Fruit fly (Drosophila melanogaster) whole organism, embryonic: Measurements from ENCODE around the gene CG43120.

Experiments used
- Blimp-1 ChIP-seq: fragments of 200-800 bp; sonication (Bioruptor generic); optimal IDR thresholded peaks from 3 replicates; lab custom pipeline; 2018; ENCODE audit warnings: missing biosample characterization, missing genetic modification characterization, mild to moderate bottlenecking, moderate library complexity, missing genetic modification reagents
- CG10147 ChIP-seq: fragments of 200-800 bp; sonication (Bioruptor generic); optimal IDR thresholded peaks from 2 replicates; lab custom pipeline; 2019; ENCODE audit warnings: missing biosample characterization, mild to moderate bottlenecking, missing genetic modification characterization, moderate library complexity
- CG10959 ChIP-seq: fragments of 200-800 bp; sonication (Bioruptor generic); IDR thresholded peaks from 2 replicates; pipeline ENCODE4 v1.3.6; 2022; ENCODE audit warnings: missing biosample characterization, missing genetic modification characterization
- CG12071 ChIP-seq: fragments of 200-800 bp; sonication (Bioruptor generic); optimal IDR thresholded peaks from 3 replicates; lab custom pipeline; 2018; ENCODE audit warnings: missing biosample characterization, mild to moderate bottlenecking, missing genetic modification characterization
- CG12769 ChIP-seq: fragments of 200-800 bp; sonication (Bioruptor generic); optimal IDR thresholded peaks from 2 replicates; lab custom pipeline; 2019; ENCODE audit warnings: missing biosample characterization, mild to moderate bottlenecking, missing genetic modification characterization, moderate library complexity
- CG13123 ChIP-seq: fragments of 200-800 bp; sonication (Bioruptor generic); optimal IDR thresholded peaks from 2 replicates; lab custom pipeline; 2016; ENCODE audit warnings: missing biosample characterization, missing genetic modification characterization
- CG13775 ChIP-seq: fragments of 200-800 bp; sonication (Bioruptor generic); optimal IDR thresholded peaks from 3 replicates; lab custom pipeline; 2017; ENCODE audit warnings: missing biosample characterization, mild to moderate bottlenecking, missing genetic modification characterization
- CG13894 ChIP-seq: fragments of 200-800 bp; sonication (Bioruptor generic); optimal IDR thresholded peaks from 3 replicates; lab custom pipeline; 2018; ENCODE audit warnings: missing biosample characterization, mild to moderate bottlenecking, missing genetic modification characterization, moderate library complexity
- CG18011 ChIP-seq: fragments of 200-800 bp; sonication (Bioruptor generic); optimal IDR thresholded peaks from 2 replicates; lab custom pipeline; 2017; ENCODE audit warnings: missing biosample characterization, missing genetic modification characterization, mild to moderate bottlenecking, moderate library complexity, missing genotype
- CG2712 ChIP-seq: fragments of 200-800 bp; optimal IDR thresholded peaks from 3 replicates; lab custom pipeline; 2019; ENCODE audit warnings: missing biosample characterization, mild to moderate bottlenecking, missing genetic modification characterization, moderate library complexity
- CG31365 ChIP-seq: fragments of 200-800 bp; sonication (Bioruptor generic); optimal IDR thresholded peaks from 2 replicates; lab custom pipeline; 2018; ENCODE audit warnings: missing biosample characterization, mild to moderate bottlenecking, missing genetic modification characterization
- CG3407 ChIP-seq: fragments of 200-800 bp; sonication (Bioruptor generic); optimal IDR thresholded peaks from 2 replicates; lab custom pipeline; 2018; ENCODE audit warnings: missing biosample characterization, mild to moderate bottlenecking, missing genetic modification characterization
- CG4617 ChIP-seq: fragments of 200-800 bp; sonication (Bioruptor generic); optimal IDR thresholded peaks from 3 replicates; lab custom pipeline; 2016; ENCODE audit warnings: missing biosample characterization, missing genetic modification characterization, borderline replicate concordance
- CG5953 ChIP-seq: fragments of 200-800 bp; sonication (Bioruptor generic); IDR thresholded peaks from 2 replicates; pipeline ENCODE4 v1.3.6; 2022; ENCODE audit warnings: missing biosample characterization, missing genetic modification characterization
- CG6791 ChIP-seq: fragments of 200-800 bp; sonication (Bioruptor generic); IDR thresholded peaks from 3 replicates; pipeline ENCODE4 v1.3.6; 2022; ENCODE audit warnings: missing biosample characterization, missing genetic modification characterization; ENCODE audit not compliant: partially characterized antibody
- CG7786 ChIP-seq: fragments of 200-800 bp; sonication (Bioruptor generic); optimal IDR thresholded peaks from 2 replicates; lab custom pipeline; 2016; ENCODE audit warnings: missing biosample characterization, missing genetic modification characterization
- CG8944 ChIP-seq: fragments of 200-800 bp; sonication (Bioruptor generic); optimal IDR thresholded peaks from 3 replicates; lab custom pipeline; 2016; ENCODE audit warnings: missing biosample characterization, missing genetic modification characterization
- CG9215 ChIP-seq: fragments of 200-800 bp; sonication (Bioruptor generic); IDR thresholded peaks from 2 replicates; pipeline ENCODE4 v1.3.6; 2022; ENCODE audit warnings: missing biosample characterization, missing genetic modification characterization
- CTCF ChIP-seq: fragments of 200-800 bp; sonication (Bioruptor generic); optimal IDR thresholded peaks from 2 replicates; lab custom pipeline; 2017; ENCODE audit warnings: missing biosample characterization, mild to moderate bottlenecking, missing genetic modification characterization, moderate library complexity
- E2f1 ChIP-seq: fragments of 200-800 bp; sonication (Bioruptor generic); IDR thresholded peaks from 2 replicates; pipeline ENCODE4 v1.3.6; 2022; ENCODE audit warnings: missing biosample characterization, missing genetic modification characterization
- Ets65A ChIP-seq: fragments of 200-800 bp; sonication (Bioruptor generic); peaks from one replicate; lab custom pipeline; 2016; ENCODE audit warnings: missing biosample characterization, missing genetic modification characterization
- Gsc ChIP-seq: fragments of 200-800 bp; sonication (Bioruptor generic); IDR thresholded peaks from 2 replicates; pipeline ENCODE4 v1.3.6; 2022; ENCODE audit warnings: missing biosample characterization, missing genetic modification characterization
- HHEX ChIP-seq: fragments of 200-800 bp; sonication (Bioruptor generic); optimal IDR thresholded peaks from 3 replicates; lab custom pipeline; 2017; ENCODE audit warnings: missing biosample characterization, mild to moderate bottlenecking, missing genetic modification characterization, missing genetic modification reagents
- Hand ChIP-seq: fragments of 200-800 bp; sonication (Bioruptor generic); optimal IDR thresholded peaks from 2 replicates; lab custom pipeline; 2017; ENCODE audit warnings: mild to moderate bottlenecking, missing biosample characterization, missing genetic modification reagents, missing genetic modification characterization
- Lhr ChIP-seq: fragments of 200-800 bp; sonication (Bioruptor generic); optimal IDR thresholded peaks from 3 replicates; lab custom pipeline; 2017; ENCODE audit warnings: mild to moderate bottlenecking, missing biosample characterization, missing genetic modification reagents, missing genetic modification characterization
- Med ChIP-seq: fragments of 200-800 bp; sonication (Bioruptor generic); peaks from one replicate; lab custom pipeline; 2016; ENCODE audit warnings: missing biosample characterization, missing genetic modification characterization, mild to moderate bottlenecking, inconsistent platforms, moderate library complexity
- Myb ChIP-seq: fragments of 200-800 bp; sonication (Bioruptor generic); optimal IDR thresholded peaks from 2 replicates; lab custom pipeline; 2016; ENCODE audit warnings: missing biosample characterization, missing genetic modification characterization
- Opbp ChIP-seq: fragments of 200-800 bp; sonication (Bioruptor generic); IDR thresholded peaks from 3 replicates; pipeline ENCODE4 v1.3.6; 2022; ENCODE audit warnings: missing biosample characterization, missing genetic modification characterization; ENCODE audit not compliant: partially characterized antibody
- PHDP ChIP-seq: fragments of 200-800 bp; sonication (Bioruptor generic); optimal IDR thresholded peaks from 3 replicates; lab custom pipeline; 2018; ENCODE audit warnings: missing biosample characterization, mild to moderate bottlenecking, missing genetic modification characterization, moderate library complexity
- Sox100B ChIP-seq: fragments of 200-800 bp; sonication (Bioruptor generic); optimal IDR thresholded peaks from 3 replicates; lab custom pipeline; 2018; ENCODE audit warnings: missing biosample characterization, mild to moderate bottlenecking, missing genetic modification characterization
- ab ChIP-seq: fragments of 200-800 bp; sonication (Bioruptor generic); optimal IDR thresholded peaks from 2 replicates; lab custom pipeline; 2016; ENCODE audit warnings: missing biosample characterization, missing genetic modification characterization
- al ChIP-seq: fragments of 200-800 bp; sonication (Bioruptor generic); IDR thresholded peaks from 2 replicates; pipeline ENCODE4 v1.3.6; 2022; ENCODE audit warnings: missing biosample characterization, missing genetic modification characterization
- ewg ChIP-seq: fragments of 200-800 bp; sonication (Bioruptor generic); optimal IDR thresholded peaks from 3 replicates; lab custom pipeline; 2017; ENCODE audit warnings: mild to moderate bottlenecking, missing biosample characterization, missing genetic modification reagents, missing genetic modification characterization
- eyg ChIP-seq: fragments of 200-800 bp; sonication (Bioruptor generic); optimal IDR thresholded peaks from 3 replicates; lab custom pipeline; 2016; ENCODE audit warnings: missing biosample characterization, missing genetic modification characterization
- fd64A ChIP-seq: fragments of 200-800 bp; sonication (Bioruptor generic); optimal IDR thresholded peaks from 3 replicates; lab custom pipeline; 2018; ENCODE audit warnings: missing biosample characterization, mild to moderate bottlenecking, missing genetic modification characterization
- fru ChIP-seq: fragments of >200 bp; optimal IDR thresholded peaks from 2 replicates; lab custom pipeline; 2017
- fu2 ChIP-seq: fragments of 200-800 bp; sonication (Bioruptor generic); optimal IDR thresholded peaks from 2 replicates; lab custom pipeline; 2016; ENCODE audit warnings: missing biosample characterization, missing genetic modification characterization
- gcm ChIP-seq: fragments of 200-800 bp; sonication (Bioruptor generic); optimal IDR thresholded peaks from 2 replicates; lab custom pipeline; 2019; ENCODE audit warnings: missing biosample characterization, mild to moderate bottlenecking, missing genetic modification characterization, moderate library complexity
- grn ChIP-seq: fragments of 200-800 bp; sonication (Bioruptor generic); optimal IDR thresholded peaks from 3 replicates; lab custom pipeline; 2017; ENCODE audit warnings: missing biosample characterization, missing genetic modification characterization
- lilli ChIP-seq: fragments of 200-800 bp; sonication (Bioruptor generic); optimal IDR thresholded peaks from 3 replicates; lab custom pipeline; 2016; ENCODE audit warnings: missing biosample characterization, missing genetic modification characterization
- lola ChIP-seq, 3 experiments: fragments of >200 bp in 2 of 3; fragments of 200-800 bp in 1 of 3; sonication (Bioruptor generic) in 1 of 3; optimal IDR thresholded peaks; 2 replicates each; lab custom pipeline; 2017 to 2019; ENCODE audit warnings: missing biosample characterization in 3 of 3, missing genetic modification characterization in 3 of 3, mild to moderate bottlenecking in 1 of 3, moderate library complexity in 1 of 3
- onecut ChIP-seq: fragments of 200-800 bp; sonication (Bioruptor generic); IDR thresholded peaks from 2 replicates; pipeline ENCODE4 v1.3.6; 2022; ENCODE audit warnings: missing biosample characterization, missing genetic modification characterization
- org-1 ChIP-seq: fragments of 200-800 bp; sonication (Bioruptor generic); optimal IDR thresholded peaks from 2 replicates; lab custom pipeline; 2017; ENCODE audit warnings: missing biosample characterization, missing genetic modification characterization
- salm ChIP-seq: fragments of 200-800 bp; sonication (Bioruptor generic); optimal IDR thresholded peaks from 2 replicates; lab custom pipeline; 2018; ENCODE audit warnings: missing biosample characterization, mild to moderate bottlenecking, missing genetic modification characterization
- schlank ChIP-seq: fragments of 200-800 bp; sonication (Bioruptor generic); optimal IDR thresholded peaks from 2 replicates; lab custom pipeline; 2018; ENCODE audit warnings: missing biosample characterization, mild to moderate bottlenecking, missing genetic modification characterization
- sens-2 ChIP-seq: fragments of 200-800 bp; sonication (Bioruptor generic); IDR thresholded peaks from 2 replicates; pipeline ENCODE4 v1.3.6; 2022; ENCODE audit warnings: missing biosample characterization, missing genetic modification characterization
- sna ChIP-seq: fragments of 200-800 bp; sonication (Bioruptor generic); IDR thresholded peaks from 2 replicates; pipeline ENCODE4 v1.3.6; 2022; ENCODE audit warnings: missing biosample characterization, missing genetic modification characterization; ENCODE audit not compliant: partially characterized antibody
- tgo ChIP-seq: fragments of 200-800 bp; sonication (Bioruptor generic); IDR thresholded peaks from 3 replicates; pipeline ENCODE4 v1.3.6; 2022; ENCODE audit warnings: missing biosample characterization, missing genetic modification characterization
- zf30C ChIP-seq: fragments of 200-800 bp; sonication (Bioruptor generic); optimal IDR thresholded peaks from 3 replicates; lab custom pipeline; 2018; ENCODE audit warnings: missing biosample characterization, mild to moderate bottlenecking, missing genetic modification characterization

The CG43120 gene

DNA sequence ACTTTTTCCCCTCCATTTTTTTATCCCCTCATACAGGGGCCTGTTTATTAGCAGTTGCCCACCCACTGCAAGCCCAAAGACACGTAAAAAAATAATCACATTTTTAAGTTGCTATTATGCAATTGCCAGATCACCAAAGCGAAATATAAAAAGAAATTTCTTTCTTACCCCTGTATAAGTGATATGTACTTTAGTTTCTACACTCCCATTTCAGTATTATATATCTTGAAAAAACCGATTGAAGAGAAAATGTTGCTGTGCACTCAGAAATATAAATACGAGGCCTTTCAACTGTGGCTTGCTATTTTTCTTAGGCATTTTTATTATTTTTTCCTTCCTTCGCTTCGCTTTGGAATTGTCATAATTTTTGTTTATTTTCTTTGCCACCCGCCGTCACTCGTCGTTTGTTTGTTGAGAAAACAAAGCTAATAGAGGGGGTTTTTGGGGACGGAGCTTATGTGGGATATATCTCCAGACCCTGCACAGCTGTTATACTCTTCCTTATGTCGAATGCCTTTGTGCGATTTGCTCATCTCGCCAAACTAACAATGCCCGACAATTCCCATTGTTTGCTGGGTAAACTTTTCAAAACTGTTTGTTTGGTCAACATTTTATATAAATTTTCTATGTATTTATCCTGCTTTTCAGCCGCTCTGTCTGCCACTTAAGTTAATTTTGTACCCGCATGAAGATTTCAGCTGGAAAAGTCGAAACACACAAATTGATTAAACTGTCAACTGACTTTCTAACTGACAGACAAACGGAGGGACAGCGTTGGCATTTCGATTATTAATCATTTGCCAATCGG, 27.2 kb upstream of the CG43120 start (continued):
- TF ChIP-seq schlank, result no peak
- TF ChIP-seq grn, result no peak
- TF ChIP-seq CG10959, result no peak
- no peak for TF ChIP-seq Gsc (GFP tag; lab: Robert Waterston, UW)
- TF ChIP-seq lola (GFP tag; optimal IDR thresholded peaks at IDR 0.05; lab: Kevin White, UChicago), result peak in 1 of 3 experiments; percentile 30
- peak; percentile 21 for TF ChIP-seq fd64A
- no peak for TF ChIP-seq CG9215 (GFP tag; lab: Robert Waterston, UW)
- no peak for TF ChIP-seq tgo (GFP tag; lab: Robert Waterston, UW)
- TF ChIP-seq Ets65A (GFP tag; lab: Kevin White, UChicago), result peak; percentile 88
- TF ChIP-seq lilli, result no peak
- no peak for TF ChIP-seq CG5953 (GFP tag; lab: Robert Waterston, UW)
- no peak for TF ChIP-seq CG7786 (GFP tag; lab: Kevin White, UChicago)
- no peak for TF ChIP-seq fru
- no peak for TF ChIP-seq sens-2 (GFP tag; lab: Robert Waterston, UW)
- no peak for TF ChIP-seq CG13123
- TF ChIP-seq CG4617, result no peak
- TF ChIP-seq CG10147 (GFP tag; lab: Kevin White, UChicago), result no peak
- TF ChIP-seq CG12071, result peak; percentile 22
- no peak for TF ChIP-seq ab (GFP tag; lab: Kevin White, UChicago)
- TF ChIP-seq CG8944 (GFP tag; lab: Kevin White, UChicago), result no peak
- TF ChIP-seq Blimp-1 (GFP tag; lab: Kevin White, UChicago), result peak; percentile 27
- TF ChIP-seq Myb, result no peak
- peak; percentile 3 for TF ChIP-seq CG12769 (tag; lab: Kevin White, UChicago)
- no peak for TF ChIP-seq Hand (GFP tag; lab: Kevin White, UChicago)
- TF ChIP-seq onecut (GFP tag; lab: Robert Waterston, UW), result no peak
- TF ChIP-seq salm (tag; lab: Kevin White, UChicago), result no peak
- no peak for TF ChIP-seq al (GFP tag; lab: Robert Waterston, UW)
- TF ChIP-seq E2f1, result no peak
- TF ChIP-seq HHEX (GFP tag; lab: Kevin White, UChicago), result peak; percentile 18
- TF ChIP-seq sna (GFP tag; lab: Robert Waterston, UW), result no peak
- peak; percentile 26 for TF ChIP-seq PHDP (tag; lab: Kevin White, UChicago)
- peak; percentile 41 for TF ChIP-seq CG2712 (tag; lab: Kevin White, UChicago)
- no peak for TF ChIP-seq ewg (GFP tag; lab: Kevin White, UChicago)
- peak; percentile 65 for TF ChIP-seq gcm
- no peak for TF ChIP-seq CG18011
- peak; percentile 66 for TF ChIP-seq CG13894
- no peak for TF ChIP-seq eyg (GFP tag; lab: Kevin White, UChicago)
- TF ChIP-seq Lhr (GFP tag; lab: Kevin White, UChicago), result peak; percentile 17
- TF ChIP-seq fu2, result no peak

DNA sequence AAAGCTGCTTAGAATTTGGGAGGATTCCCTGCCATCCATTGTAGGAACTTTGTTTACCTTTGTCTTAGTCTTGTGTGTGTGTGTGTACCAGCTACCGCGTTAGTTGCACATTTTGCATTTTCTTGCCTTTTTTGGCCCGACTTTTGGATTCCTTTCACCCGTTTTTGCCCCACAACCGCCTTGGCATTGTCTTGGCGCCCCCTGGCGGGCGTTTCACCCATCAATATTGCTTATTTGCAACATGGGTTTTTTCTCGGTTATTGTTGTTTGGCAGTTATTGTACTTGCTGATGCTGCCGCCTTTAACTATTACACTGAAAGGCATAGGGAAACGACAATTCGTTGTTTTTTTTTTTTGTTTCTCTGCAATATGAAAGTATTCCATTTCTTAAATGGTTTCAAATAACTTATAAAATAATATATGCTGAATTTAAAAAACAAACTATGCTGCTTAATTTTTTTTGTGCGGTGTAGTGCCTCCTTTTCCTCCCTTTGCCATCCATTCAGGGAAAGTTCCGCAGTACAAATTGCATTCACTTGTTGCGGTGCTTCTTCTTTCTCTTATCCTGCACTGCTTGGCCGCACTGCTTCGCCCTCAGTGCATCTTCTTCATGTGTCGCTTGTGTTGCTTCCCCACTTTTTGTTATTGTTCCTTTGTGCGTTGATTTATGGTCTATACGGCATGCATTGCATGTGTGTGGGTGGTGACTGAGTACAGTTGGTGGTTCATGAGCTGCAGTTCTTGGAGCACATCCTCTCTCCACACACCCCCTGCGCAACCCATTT, 25.0 kb upstream of the CG43120 start:
- no peak for TF ChIP-seq org-1 (GFP tag; lab: Kevin White, UChicago)
- TF ChIP-seq CG6791 (GFP tag; lab: Robert Waterston, UW), result 0 out of 3 replicates have a peak, but pooled peaks have one; percentile 25
- TF ChIP-seq CG3407, result no peak
- peak; percentile 79 for TF ChIP-seq CG31365 (tag; lab: Kevin White, UChicago)
- peak; percentile 10 for TF ChIP-seq Med (GFP tag; lab: Kevin White, UChicago)
- no peak for TF ChIP-seq CG2712 (tag; lab: Kevin White, UChicago)
- peak; percentile 80 for TF ChIP-seq CTCF (GFP tag; lab: Kevin White, UChicago)
- 0 out of 3 replicates have a peak, but pooled peaks have one; percentile 15 for TF ChIP-seq Opbp (GFP tag; lab: Robert Waterston, UW)
- TF ChIP-seq Sox100B (GFP tag; lab: Kevin White, UChicago), result no peak
- TF ChIP-seq CG13775 (GFP tag; lab: Kevin White, UChicago), result no peak
- peak; percentile 5 for TF ChIP-seq zf30C
- TF ChIP-seq, all 482 proteins: peak for 6
